Fruit fly (Drosophila melanogaster) whole organism, wandering third instar larva: ENCODE results near the gene sstn.

ENCODE experiments used
- OdsH ChIP-seq: fragments of 200-800 bp; sonication (Bioruptor generic); optimal IDR thresholded peaks from 2 replicates; lab custom pipeline; 2016; ENCODE audit warnings: missing biosample characterization, mild to moderate bottlenecking, missing genetic modification characterization
- foxo ChIP-seq, 2 experiments: fragments of 200-800 bp; sonication (Bioruptor generic); optimal IDR thresholded peaks; 2 replicates in 1 of 2; 3 replicates in 1 of 2; lab custom pipeline; 2016 to 2017; ENCODE audit warnings: missing biosample characterization in 2 of 2, missing genetic modification characterization in 2 of 2
- h ChIP-seq: fragments of 200-800 bp; sonication (Bioruptor generic); optimal IDR thresholded peaks from 3 replicates; lab custom pipeline; 2016; ENCODE audit warnings: missing biosample characterization, mild to moderate bottlenecking, missing genetic modification characterization
- jim ChIP-seq: fragments of 175-275, 200-325 bp; sonication (Bioruptor generic); optimal IDR thresholded peaks from 2 replicates; lab custom pipeline; 2016; ENCODE audit warnings: missing biosample characterization, mild to moderate bottlenecking, missing genetic modification characterization
- pan ChIP-seq: fragments of >200 bp; optimal IDR thresholded peaks from 2 replicates; lab custom pipeline; 2017
- rgr ChIP-seq: fragments of 200-800 bp; sonication (Bioruptor generic); optimal IDR thresholded peaks from 3 replicates; lab custom pipeline; 2016; ENCODE audit warnings: missing biosample characterization, mild to moderate bottlenecking, missing genetic modification characterization

dm6 chr3L:15121272-15121671 lies 26.8 kb upstream of the sstn start, which contains the start of gene CG32847:
- TF ChIP-seq h (no peak), rgr (GFP tag; lab: Kevin White, UChicago) (no peak), jim (GFP tag; lab: Kevin White, UChicago) (no peak), OdsH (no peak), foxo (GFP tag; optimal IDR thresholded peaks at IDR 0.05; lab: Kevin White, UChicago) (no peak), pan (lab: Kevin White, UChicago) (no peak)
